Fruit fly (Drosophila melanogaster): Measurements from ENCODE around the gene MED31.

MED31 gene

dm6 chr3R:4649126-4649811 lies 7.5 kb downstream of the MED31 start, which contains the start of gene Karybeta3 (continued):
- TF ChIP-seq CG10959 (GFP tag; IDR thresholded peaks at IDR 0.05) = no peak
- TF ChIP-seq CG30020 (tag; optimal IDR thresholded peaks at IDR 0.05) = peak; percentile 71
- TF ChIP-seq CG10274 (GFP tag; optimal IDR thresholded peaks at IDR 0.05) = peak; percentile 39
- TF ChIP-seq otp (GFP tag; IDR thresholded peaks at IDR 0.05) = peak; percentile 55; the same call in 2 of the 3 replicates
- TF ChIP-seq CG17186 (GFP tag; optimal IDR thresholded peaks at IDR 0.05) = peak; percentile 97
- TF ChIP-seq CG16779 (GFP tag; IDR thresholded peaks at IDR 0.05) = peak; percentile 85
- TF ChIP-seq CG7372 (GFP tag; IDR thresholded peaks at IDR 0.05) = peak; percentile 69; the same call in 1 of the 2 replicates
- peak; percentile 53 for TF ChIP-seq CG12744 (GFP tag; optimal IDR thresholded peaks at IDR 0.05)
- peak; percentile 48 for TF ChIP-seq disco-r (GFP tag; optimal IDR thresholded peaks at IDR 0.05)
- peak; percentile 77 for TF ChIP-seq CG8290 (GFP tag; optimal IDR thresholded peaks at IDR 0.05)
- peak; percentile 13 to 46 for TF ChIP-seq CG8290 (tag; optimal IDR thresholded peaks at IDR 0.05)
- peak; percentile 45; the same call in 2 of the 3 replicates for TF ChIP-seq CG34224 (GFP tag; IDR thresholded peaks at IDR 0.05; ENCODE audit: partially characterized antibody)
- peak; percentile 73 for TF ChIP-seq pnt (GFP tag; optimal IDR thresholded peaks at IDR 0.05)
- no peak; the same call in 1 of the 2 replicates for TF ChIP-seq CG5953 (GFP tag; IDR thresholded peaks at IDR 0.05)
- no peak for TF ChIP-seq CG17912 (GFP tag; optimal IDR thresholded peaks at IDR 0.05)
- TF ChIP-seq CG8281 (tag; optimal IDR thresholded peaks at IDR 0.05) = no peak
- peak; percentile 83 for TF ChIP-seq HLH54F (GFP tag; optimal IDR thresholded peaks at IDR 0.05)
- TF ChIP-seq tgo (GFP tag; IDR thresholded peaks at IDR 0.05) = peak; percentile 71
- TF ChIP-seq rib (GFP tag; IDR thresholded peaks at IDR 0.05) = 0 out of 2 replicates have a peak, but pooled peaks have one; percentile 56
- peak; percentile 55; the same call in 2 of the 3 replicates for TF ChIP-seq vnd (GFP tag; IDR thresholded peaks at IDR 0.05; ENCODE audit: partially characterized antibody)
- TF ChIP-seq zfh1 (GFP tag; IDR thresholded peaks at IDR 0.05) = peak; percentile 84
- TF ChIP-seq CG7745 (tag; optimal IDR thresholded peaks at IDR 0.05) = no peak
- TF ChIP-seq Rfx (GFP tag; IDR thresholded peaks at IDR 0.05) = peak; percentile 85
- TF ChIP-seq CG4404 (GFP tag; IDR thresholded peaks at IDR 0.05) = peak; percentile 39; the same call in 1 of the 2 replicates
- TF ChIP-seq CG2129 (GFP tag; IDR thresholded peaks at IDR 0.05; ENCODE audit: partially characterized antibody) = no peak
- TF ChIP-seq B-H2 (GFP tag; optimal IDR thresholded peaks at IDR 0.05) = peak; percentile 76
- TF ChIP-seq toy (GFP tag; IDR thresholded peaks at IDR 0.05) = peak; percentile 72; the same call in 1 of the 2 replicates
- TF ChIP-seq Gug (GFP tag; IDR thresholded peaks at IDR 0.05) = peak; percentile 66
- TF ChIP-seq CG12219 (GFP tag; optimal IDR thresholded peaks at IDR 0.05) = peak; percentile 32
- TF ChIP-seq CG15269 (tag; optimal IDR thresholded peaks at IDR 0.05) = peak; percentile 64
- peak; percentile 87 for TF ChIP-seq gro (GFP tag; optimal IDR thresholded peaks at IDR 0.05)
- TF ChIP-seq CG6813 (GFP tag; optimal IDR thresholded peaks at IDR 0.05) = peak; percentile 59
- peak; percentile 67 for TF ChIP-seq Scr (GFP tag; IDR thresholded peaks at IDR 0.05; ENCODE audit: partially characterized antibody)
- TF ChIP-seq CG14667 (GFP tag; IDR thresholded peaks at IDR 0.05) = peak; percentile 39; the same call in 1 of the 2 replicates
- TF ChIP-seq hbn (GFP tag; IDR thresholded peaks at IDR 0.05; ENCODE audit: partially characterized antibody) = peak; percentile 57; the same call in 1 of the 2 replicates
- TF ChIP-seq CG10267 (tag; optimal IDR thresholded peaks at IDR 0.05) = peak; percentile 70
- peak; percentile 80; the same call in 2 of the 3 replicates for TF ChIP-seq Dbx (GFP tag; IDR thresholded peaks at IDR 0.05)
- TF ChIP-seq trem (tag; optimal IDR thresholded peaks at IDR 0.05) = peak; percentile 79
- TF ChIP-seq Bgb (GFP tag; IDR thresholded peaks at IDR 0.05; ENCODE audit: partially characterized antibody) = peak; percentile 73
- peak; percentile 69 for TF ChIP-seq sens-2 (GFP tag; IDR thresholded peaks at IDR 0.05)
- peak; percentile 86 for TF ChIP-seq maf-S (GFP tag; optimal IDR thresholded peaks at IDR 0.05)
- TF ChIP-seq CG12391 (tag; optimal IDR thresholded peaks at IDR 0.05) = peak; percentile 75
- no peak for TF ChIP-seq CG1529 (GFP tag; optimal IDR thresholded peaks at IDR 0.05)
- TF ChIP-seq CG18764 (GFP tag; optimal IDR thresholded peaks at IDR 0.05) = peak; percentile 65
- peak; percentile 70; the same call in 1 of the 3 replicates for TF ChIP-seq CG2889 (GFP tag; IDR thresholded peaks at IDR 0.05)
- peak; percentile 75; the same call in 2 of the 3 replicates for TF ChIP-seq CG6791 (GFP tag; IDR thresholded peaks at IDR 0.05; ENCODE audit: partially characterized antibody)
- TF ChIP-seq Lim3 (GFP tag; IDR thresholded peaks at IDR 0.05) = no peak
- peak; percentile 73 for TF ChIP-seq NfI (GFP tag; optimal IDR thresholded peaks at IDR 0.05)
- TF ChIP-seq oc (tag; optimal IDR thresholded peaks at IDR 0.05) = no peak
